Worm (Caenorhabditis elegans): ENCODE measurements around the gene C27D6.12.

Gene C27D6.12

ce11 chrII:5161102-5161501 is 16.7 kb downstream of the C27D6.12 start, which contains the start of gene C27D6.11:
TSS of gene C27D6.11 (minus strand) at chrII:5161202.
- TF ChIP-seq lin-1 (GFP tag; IDR thresholded peaks at IDR 0.05) = no peak
- TF ChIP-seq hlh-30 (tag; optimal IDR thresholded peaks at IDR 0.05; ENCODE audit: insufficient read depth) = no peak
- TF ChIP-seq nhr-28 (tag; optimal IDR thresholded peaks at IDR 0.05) = no peak
- TF ChIP-seq mdt-29 (GFP tag; IDR thresholded peaks at IDR 0.05) = no peak
- no peak for TF ChIP-seq vab-7 (GFP tag; IDR thresholded peaks at IDR 0.05)
- TF ChIP-seq attf-4 (tag; optimal IDR thresholded peaks at IDR 0.05) = no peak
- TF ChIP-seq lin-13 (GFP tag; optimal IDR thresholded peaks at IDR 0.05) = no peak
- TF ChIP-seq lim-7 (GFP tag; IDR thresholded peaks at IDR 0.05) = no peak
- TF ChIP-seq unc-62 (GFP tag; optimal IDR thresholded peaks at IDR 0.05 in 1 of 2) = no peak
- no peak for TF ChIP-seq unc-62 (tag; optimal IDR thresholded peaks at IDR 0.05)
- TF ChIP-seq hmg-1.1 (GFP tag; IDR thresholded peaks at IDR 0.05) = no peak

DNA sequence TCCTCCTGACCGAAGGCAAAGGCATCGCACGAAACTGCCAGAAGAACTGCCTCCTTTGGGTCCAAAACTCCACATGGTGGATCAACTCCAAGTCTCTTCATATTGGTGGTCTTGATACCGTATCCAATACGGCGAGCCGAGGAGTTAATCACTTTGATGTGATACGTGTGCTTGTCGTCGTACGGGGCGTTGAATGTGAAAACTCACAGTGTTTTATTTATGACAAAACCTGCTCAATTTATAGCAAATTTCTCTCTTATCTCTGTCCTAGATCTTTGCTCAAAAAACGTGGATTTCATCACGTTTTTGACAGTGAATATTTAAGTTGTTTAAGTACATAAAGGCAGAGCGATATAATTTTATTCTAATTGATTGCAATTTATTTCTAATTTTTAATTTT is 19.0 kb downstream of the C27D6.12 start, which contains the start of gene F58A6.9:
F58A6.9 (minus strand) TSS at position 101 of the 400 bp plus-strand sequence.
- 0 out of 2 replicates have a peak, but pooled peaks have one; percentile 34 for TF ChIP-seq F26F4.8 (GFP tag; conservative IDR thresholded peaks at IDR 0.05)

ce11 chrII:5157525-5157924 is 20.3 kb downstream of the C27D6.12 start, which contains the start of gene srb-13:
TSS of gene srb-13 (minus strand) at chrII:5157625.
- no peak for TF ChIP-seq F44E2.7 (GFP tag; IDR thresholded peaks at IDR 0.05)
- no peak for TF ChIP-seq lin-15B (tag; optimal IDR thresholded peaks at IDR 0.05)
- no peak for TF ChIP-seq nhr-6 (tag; optimal IDR thresholded peaks at IDR 0.05)
- no peak for TF ChIP-seq Y105C5A.15 (GFP tag; IDR thresholded peaks at IDR 0.05)
- TF ChIP-seq mxl-3 (GFP tag; optimal IDR thresholded peaks at IDR 0.05) = no peak
- no peak for TF ChIP-seq F49E8.2 (tag; optimal IDR thresholded peaks at IDR 0.05; ENCODE audit: borderline replicate concordance)
- TF ChIP-seq ZK337.2 (GFP tag; IDR thresholded peaks at IDR 0.05) = no peak
- TF ChIP-seq T26A8.4 (GFP tag; IDR thresholded peaks at IDR 0.05) = no peak
- TF ChIP-seq hif-1 (tag; optimal IDR thresholded peaks at IDR 0.05) = no peak
- TF ChIP-seq zfp-2 (tag; optimal IDR thresholded peaks at IDR 0.05) = no peak
- TF ChIP-seq ces-1 (GFP tag; optimal IDR thresholded peaks at IDR 0.05) = no peak
- no peak for TF ChIP-seq T20F7.1 (GFP tag; optimal IDR thresholded peaks at IDR 0.05)
- no peak for TF ChIP-seq lin-29 (GFP tag; IDR thresholded peaks at IDR 0.05)
- TF ChIP-seq rbr-2 (tag; optimal IDR thresholded peaks at IDR 0.05) = no peak
- no peak for TF ChIP-seq ZK546.5 (tag; optimal IDR thresholded peaks at IDR 0.05)
- TF ChIP-seq saeg-2 (GFP tag; IDR thresholded peaks at IDR 0.05) = no peak
- no peak for TF ChIP-seq dpl-1 (GFP tag; optimal IDR thresholded peaks at IDR 0.05)
- TF ChIP-seq nhr-237 (tag; optimal IDR thresholded peaks at IDR 0.05) = no peak
- TF ChIP-seq ceh-32 (tag; optimal IDR thresholded peaks at IDR 0.05; ENCODE audit: poor library complexity) = no peak
- no peak for TF ChIP-seq lsy-2 (tag; optimal IDR thresholded peaks at IDR 0.05)

DNA sequence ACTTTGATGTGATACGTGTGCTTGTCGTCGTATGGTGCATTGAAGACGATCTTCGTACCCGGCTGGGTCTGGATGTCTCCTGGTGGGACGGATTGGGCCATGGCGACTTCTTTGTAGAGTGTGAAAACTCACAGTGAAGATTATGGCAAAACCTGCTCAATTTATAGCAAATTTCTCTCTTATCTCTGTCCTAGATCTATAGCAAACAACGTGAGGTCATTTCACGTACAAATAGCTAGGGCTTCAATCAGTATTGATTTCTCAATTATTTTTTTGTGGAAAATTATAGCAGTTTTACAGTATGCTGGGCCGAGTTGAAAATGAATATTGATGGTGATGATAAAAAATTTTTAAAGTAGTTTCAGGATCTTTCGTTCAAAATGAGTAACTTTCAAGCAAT is 20.8 kb downstream of the C27D6.12 start, which contains the start of gene msp-45:
msp-45 (minus strand) TSS at position 101 of the 400 bp plus-strand sequence.
- TF ChIP-seq saeg-2 (GFP tag; IDR thresholded peaks at IDR 0.05) = no peak
- no peak for TF ChIP-seq zip-2 (tag; optimal IDR thresholded peaks at IDR 0.05)
- no peak for TF ChIP-seq hif-1 (tag; optimal IDR thresholded peaks at IDR 0.05)

DNA sequence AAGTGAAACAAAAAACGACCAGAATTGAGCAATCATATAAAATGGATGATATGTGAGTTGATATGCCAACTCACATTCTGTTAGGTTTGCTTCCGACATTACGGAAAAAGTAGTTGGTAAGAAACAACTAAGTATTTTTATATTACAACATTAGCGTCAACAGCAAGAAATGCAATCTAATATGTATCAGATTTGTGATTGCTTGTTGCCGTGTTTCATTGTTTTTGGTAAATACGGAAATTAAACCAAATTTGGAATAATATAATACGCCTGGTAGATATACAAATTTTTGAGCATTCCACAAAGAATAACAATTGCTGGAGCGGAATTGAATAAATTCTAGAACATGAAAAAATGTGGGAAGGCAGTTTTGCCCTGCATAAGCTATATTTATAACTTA is 23.3 kb downstream of the C27D6.12 start, which contains the start of gene srb-12:
srb-12 (minus strand) TSS at position 101 of the 400 bp plus-strand sequence.
- TF ChIP-seq lir-3 (tag; optimal IDR thresholded peaks at IDR 0.05) (no peak), jun-1 (tag; optimal IDR thresholded peaks at IDR 0.05) (no peak), zfp-3 (GFP tag; conservative IDR thresholded peaks at IDR 0.05) (no peak), Y75B8A.6 (GFP tag; IDR thresholded peaks at IDR 0.05) (no peak), mxl-3 (GFP tag; optimal IDR thresholded peaks at IDR 0.05) (no peak), nhr-111 (GFP tag; optimal IDR thresholded peaks at IDR 0.05) (no peak), nhr-76 (tag; optimal IDR thresholded peaks at IDR 0.05) (no peak), ceh-20 (GFP tag; IDR thresholded peaks at IDR 0.05) (no peak), mep-1 (tag; optimal IDR thresholded peaks at IDR 0.05) (no peak), ctbp-1 (GFP tag; IDR thresholded peaks at IDR 0.05) (no peak), arid-1 (GFP tag; conservative IDR thresholded peaks at IDR 0.05) (no peak), lin-13 (GFP tag; optimal IDR thresholded peaks at IDR 0.05) (no peak), lin-15B (tag; optimal IDR thresholded peaks at IDR 0.05) (no peak), pqm-1 (tag; optimal IDR thresholded peaks at IDR 0.05) (no peak), gei-8 (GFP tag; optimal IDR thresholded peaks at IDR 0.05) (no peak), set-16 (GFP tag; IDR thresholded peaks at IDR 0.05) (no peak)

Measured in whole organism, L4 larva.